Fruit fly (Drosophila melanogaster): Measurements from ENCODE around the gene GC.
A peak's percentile ranks its signal among the peaks of the same experiment; 100 is the strongest.

The GC gene

DNA sequence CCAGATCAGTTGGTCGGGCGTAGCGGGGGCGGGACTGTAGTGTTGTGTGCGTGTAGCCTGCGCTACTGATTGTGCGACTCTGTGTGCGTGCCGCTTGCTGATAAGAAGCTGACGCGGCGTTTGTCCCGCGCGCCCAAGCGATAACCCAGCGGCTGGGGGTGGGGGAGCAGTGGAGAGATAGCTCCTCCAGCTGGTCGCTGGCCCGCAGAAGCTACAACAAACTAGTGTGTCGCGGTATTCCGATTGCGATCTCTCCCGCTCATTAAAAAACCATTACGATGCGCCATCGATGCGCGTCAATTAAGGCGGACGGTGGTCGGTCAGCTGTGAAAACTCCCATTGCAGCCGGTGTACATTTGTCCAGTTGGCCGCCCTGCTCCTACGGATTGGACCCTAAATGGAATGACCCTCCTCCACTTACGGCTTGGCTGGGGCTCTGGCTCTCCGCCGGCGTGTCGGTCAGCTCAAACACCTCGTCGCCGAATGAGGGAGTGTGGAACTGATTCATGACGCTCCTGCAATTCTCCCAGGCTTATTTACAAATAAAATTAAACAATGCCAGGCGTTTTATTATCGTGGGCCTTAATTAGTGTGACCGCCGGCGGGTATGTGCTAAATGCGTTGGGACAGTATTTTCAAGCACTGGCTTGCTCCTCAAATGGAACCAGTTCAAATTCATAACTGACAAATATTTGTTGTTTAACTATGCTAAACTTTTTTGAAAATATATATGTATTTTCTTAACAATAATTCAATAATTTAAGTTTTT lies 26.9 kb downstream of the GC start, which contains the start of gene CG12104:
TSS of gene CG12104 (minus strand) at position 611 of the 769 bp plus-strand sequence.
- no peak for TF ChIP-seq CG17801 (GFP tag; optimal IDR thresholded peaks at IDR 0.05; ENCODE audit: partially characterized antibody)

DNA sequence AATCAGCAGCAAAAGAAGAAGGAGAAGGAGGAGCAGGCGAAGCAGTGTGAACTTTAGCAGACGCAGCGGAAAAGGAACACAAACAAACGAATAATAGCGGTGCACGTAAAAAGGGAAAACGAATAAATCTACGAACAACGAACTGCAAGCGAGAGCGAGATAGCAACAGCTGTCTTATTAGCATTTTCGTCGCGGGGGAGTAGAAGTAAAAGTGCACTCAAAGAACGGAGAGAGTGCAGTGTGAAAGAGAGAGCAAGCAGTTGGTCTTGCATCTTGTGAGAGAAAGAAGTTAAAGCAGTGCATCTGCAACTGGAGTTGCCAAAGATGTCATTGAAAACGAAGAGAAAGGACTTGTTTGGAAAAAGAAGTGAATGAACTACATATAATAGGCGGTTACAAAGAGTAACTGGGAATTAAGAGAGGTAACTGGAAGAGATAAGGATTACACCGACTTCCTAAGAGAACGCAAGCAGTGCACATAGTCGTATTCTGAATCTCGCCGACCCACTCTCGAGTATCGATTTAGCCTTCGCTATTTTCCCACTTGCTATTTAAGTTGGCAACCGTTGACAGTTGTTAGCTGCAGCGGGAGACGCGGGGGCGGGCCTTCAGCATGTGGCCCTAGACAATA lies 36.2 kb downstream of the GC start:
- peak; percentile 40 for TF ChIP-seq CG17801 (GFP tag; optimal IDR thresholded peaks at IDR 0.05; ENCODE audit: partially characterized antibody)

DNA sequence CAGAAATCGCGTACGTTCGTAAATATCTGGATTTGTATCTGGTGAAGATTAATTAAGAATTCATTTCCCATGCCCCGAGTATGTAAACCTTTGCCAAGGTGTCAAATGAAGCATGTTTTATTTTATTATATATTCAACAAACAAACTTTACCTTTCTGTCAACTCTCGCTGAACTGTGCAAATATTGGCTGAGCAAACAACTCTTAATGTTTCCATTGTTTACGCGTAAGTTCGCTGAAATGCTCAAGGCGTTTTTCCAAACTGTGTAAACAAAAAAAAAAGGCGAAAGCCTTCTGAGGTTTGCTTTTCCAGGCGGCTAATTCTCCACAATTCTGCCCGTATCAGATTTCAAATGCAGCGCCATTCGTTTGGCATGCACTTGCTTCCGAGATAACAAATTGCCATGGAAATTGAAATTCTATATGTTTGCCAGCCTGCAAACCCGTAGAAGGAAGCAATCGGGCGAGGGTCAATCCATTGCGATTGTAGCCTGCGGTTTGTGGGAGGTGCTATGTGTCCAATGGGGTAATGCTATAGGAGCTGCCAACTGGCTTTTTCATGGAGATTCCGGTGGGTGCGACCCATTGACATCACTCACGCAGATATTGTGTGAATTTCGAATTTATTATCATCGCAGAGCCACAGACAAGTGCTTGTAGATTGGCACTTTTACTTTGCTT lies 37.3 kb downstream of the GC start:
- no peak for TF ChIP-seq CG17801 (GFP tag; optimal IDR thresholded peaks at IDR 0.05; ENCODE audit: partially characterized antibody)

DNA sequence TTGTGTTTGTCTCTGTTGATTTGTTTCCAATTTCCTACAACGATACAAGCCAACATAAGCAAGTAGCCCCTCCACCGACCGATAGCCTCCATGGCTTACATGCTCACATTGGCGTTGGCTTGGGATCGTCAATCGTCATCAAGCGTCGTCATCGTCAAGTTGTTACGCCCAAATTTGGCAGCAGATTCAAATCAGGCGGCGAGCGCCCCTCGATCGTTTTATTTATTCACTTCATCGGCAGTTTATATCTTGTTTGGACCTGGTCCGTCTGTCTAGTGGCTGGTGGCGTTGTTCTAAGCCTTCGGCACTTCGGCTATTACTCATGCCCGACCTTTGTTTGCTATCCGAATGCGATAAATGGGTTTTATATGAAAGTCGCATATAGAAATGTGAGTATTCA lies 38.9 kb downstream of the GC start:
- no peak for TF ChIP-seq CG17801 (GFP tag; optimal IDR thresholded peaks at IDR 0.05; ENCODE audit: partially characterized antibody)

DNA sequence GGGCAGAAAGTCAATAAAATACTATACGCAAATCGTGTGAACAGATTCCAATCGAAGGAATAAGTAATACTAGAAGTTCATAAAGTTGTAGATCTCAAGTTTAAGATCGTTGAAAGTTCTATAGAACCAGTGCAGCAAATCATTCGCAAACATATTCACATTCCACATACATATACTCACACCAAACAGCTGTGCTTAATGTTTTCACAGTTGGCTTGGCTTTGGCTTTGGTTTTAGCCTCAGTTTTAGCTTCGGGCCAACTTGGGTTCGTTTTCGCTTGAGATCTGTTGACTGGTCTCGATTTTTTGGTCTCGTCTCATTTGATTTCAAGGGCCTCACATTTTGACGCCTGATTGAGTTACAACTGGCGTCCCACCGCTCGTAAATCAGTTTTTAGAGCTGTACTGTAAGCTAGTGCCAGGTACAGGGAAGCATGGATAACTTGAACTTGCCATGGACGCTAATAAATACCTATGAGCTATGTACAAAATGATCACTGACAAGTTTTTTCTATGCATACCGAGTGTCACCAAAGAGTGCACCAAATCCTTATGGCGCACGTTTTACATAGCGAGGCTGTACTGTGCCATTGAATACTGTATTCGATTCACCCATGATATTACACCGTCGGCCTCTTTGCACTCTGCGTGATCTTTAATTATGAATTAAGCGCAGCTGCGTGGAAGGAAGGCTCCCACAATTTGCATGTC lies 41.8 kb downstream of the GC start:
- TF ChIP-seq CG17801 (GFP tag; optimal IDR thresholded peaks at IDR 0.05; ENCODE audit: partially characterized antibody) = peak; percentile 80

DNA sequence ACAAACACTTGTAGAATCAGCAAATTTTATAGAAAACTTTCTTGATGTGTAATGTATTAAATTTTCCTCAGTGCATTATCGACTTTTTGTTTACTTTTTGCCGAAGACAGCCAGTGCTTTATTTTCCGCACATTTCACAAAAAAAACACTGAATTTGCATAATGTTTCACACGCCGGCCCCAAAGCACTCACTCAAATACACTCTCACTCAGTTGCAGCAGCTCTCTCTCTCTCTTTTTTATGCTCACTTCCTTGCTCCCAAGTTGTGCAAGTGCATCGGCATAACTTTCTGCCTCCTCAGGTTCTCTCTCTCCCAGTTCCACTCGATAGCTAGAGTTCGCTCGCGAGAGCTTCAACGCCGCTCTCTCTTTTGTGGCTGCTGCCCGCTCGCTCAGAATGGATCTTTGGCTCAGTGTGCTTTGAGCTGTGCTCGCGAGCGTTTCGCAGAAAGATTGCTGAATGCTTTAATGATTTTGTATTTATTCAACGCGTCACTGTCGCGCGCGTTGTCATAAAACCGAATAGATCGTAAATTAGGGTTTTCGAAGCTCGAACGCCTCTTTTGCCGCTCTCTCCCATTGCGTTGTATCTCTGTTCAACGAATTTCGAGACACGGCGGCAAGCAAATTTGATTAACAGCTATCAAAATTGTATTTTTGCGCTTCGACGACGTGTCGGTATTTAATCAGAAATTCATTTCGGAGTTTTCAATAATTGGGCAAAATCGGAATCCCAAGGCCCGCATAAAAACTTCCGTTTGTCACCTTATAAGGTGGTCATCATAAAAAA lies 42.6 kb downstream of the GC start:
- TF ChIP-seq CG17801 (GFP tag; optimal IDR thresholded peaks at IDR 0.05; ENCODE audit: partially characterized antibody) = peak; percentile 67

DNA sequence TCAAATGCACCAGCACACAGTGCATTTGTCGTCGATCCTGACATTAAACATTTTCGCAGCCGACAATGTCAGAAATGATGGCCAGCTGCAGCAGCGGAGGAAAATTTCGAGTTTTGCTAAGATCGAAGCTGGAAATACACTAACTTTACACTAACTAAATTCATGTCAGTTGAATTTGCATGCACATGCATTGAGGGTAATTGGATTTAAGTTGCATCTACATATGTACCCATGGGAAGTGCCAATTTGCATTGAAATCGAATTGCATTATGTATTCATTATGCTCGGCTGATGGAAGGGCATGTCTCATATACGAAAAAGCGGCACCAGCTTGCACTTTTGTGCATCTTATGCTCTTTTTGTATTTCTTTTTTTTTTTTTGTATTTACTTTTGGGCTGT lies 44.3 kb downstream of the GC start:
- peak; percentile 85 for TF ChIP-seq CG17801 (GFP tag; optimal IDR thresholded peaks at IDR 0.05; ENCODE audit: partially characterized antibody)

DNA sequence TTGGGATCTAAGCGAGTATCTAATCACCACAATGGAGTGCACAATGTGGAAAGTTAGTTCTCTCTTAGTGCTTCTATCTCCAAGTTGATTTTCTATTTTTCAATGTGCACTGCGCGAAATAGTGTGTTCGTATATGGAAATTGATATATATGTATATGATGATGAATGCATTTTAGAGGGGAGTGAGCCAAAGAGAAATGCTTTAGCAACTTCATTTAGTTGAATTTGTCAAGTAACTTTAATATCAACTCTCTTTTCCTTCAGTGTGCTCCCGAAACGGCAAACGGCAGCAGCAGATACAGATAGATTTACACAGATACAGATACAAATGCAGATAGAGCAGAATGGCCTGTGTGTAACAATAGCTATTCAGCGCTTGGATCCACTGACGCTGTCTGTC lies 45.1 kb downstream of the GC start:
- no peak for TF ChIP-seq CG17801 (GFP tag; optimal IDR thresholded peaks at IDR 0.05; ENCODE audit: partially characterized antibody)

DNA sequence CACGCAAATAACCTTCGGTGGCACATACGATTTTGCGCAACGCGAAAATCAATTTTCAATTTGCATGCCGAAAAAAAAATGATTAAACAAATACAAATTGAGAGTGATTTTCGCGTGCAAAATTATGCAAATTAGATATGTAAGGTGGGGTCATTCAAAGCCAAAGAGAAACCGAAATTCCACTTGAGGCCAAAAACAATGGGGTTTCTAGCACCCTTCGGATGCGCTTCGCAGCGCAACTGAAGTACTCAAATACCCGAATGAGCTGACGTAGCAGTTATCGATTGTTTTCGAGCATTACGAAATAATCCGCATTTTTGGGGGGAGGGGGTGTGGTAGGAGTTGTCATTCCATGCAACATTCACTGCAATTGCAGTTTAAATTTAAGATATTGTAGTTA lies 48.3 kb downstream of the GC start:
- no peak for TF ChIP-seq CG17801 (GFP tag; optimal IDR thresholded peaks at IDR 0.05; ENCODE audit: partially characterized antibody)

DNA sequence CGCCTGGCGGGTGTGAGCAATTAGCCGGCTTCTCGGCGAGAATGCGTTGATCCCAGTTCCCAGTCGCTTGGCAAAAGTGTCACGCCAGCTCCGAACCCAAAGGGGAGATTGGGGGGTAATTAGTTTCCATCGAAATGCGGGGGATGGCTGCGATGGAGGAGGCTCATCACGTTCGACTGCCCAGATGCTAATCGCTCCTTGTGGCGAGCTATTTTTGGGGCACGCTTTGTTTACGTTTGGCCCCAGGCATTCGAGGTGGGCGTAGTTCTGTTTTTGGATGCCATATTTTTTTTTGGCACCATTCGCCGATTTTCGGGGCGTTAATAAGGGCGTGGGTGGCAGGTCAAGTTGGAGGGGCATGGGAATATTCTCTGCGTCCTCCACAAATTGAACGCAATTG lies 48.9 kb downstream of the GC start:
- TF ChIP-seq CG17801 (GFP tag; optimal IDR thresholded peaks at IDR 0.05; ENCODE audit: partially characterized antibody) = no peak

DNA sequence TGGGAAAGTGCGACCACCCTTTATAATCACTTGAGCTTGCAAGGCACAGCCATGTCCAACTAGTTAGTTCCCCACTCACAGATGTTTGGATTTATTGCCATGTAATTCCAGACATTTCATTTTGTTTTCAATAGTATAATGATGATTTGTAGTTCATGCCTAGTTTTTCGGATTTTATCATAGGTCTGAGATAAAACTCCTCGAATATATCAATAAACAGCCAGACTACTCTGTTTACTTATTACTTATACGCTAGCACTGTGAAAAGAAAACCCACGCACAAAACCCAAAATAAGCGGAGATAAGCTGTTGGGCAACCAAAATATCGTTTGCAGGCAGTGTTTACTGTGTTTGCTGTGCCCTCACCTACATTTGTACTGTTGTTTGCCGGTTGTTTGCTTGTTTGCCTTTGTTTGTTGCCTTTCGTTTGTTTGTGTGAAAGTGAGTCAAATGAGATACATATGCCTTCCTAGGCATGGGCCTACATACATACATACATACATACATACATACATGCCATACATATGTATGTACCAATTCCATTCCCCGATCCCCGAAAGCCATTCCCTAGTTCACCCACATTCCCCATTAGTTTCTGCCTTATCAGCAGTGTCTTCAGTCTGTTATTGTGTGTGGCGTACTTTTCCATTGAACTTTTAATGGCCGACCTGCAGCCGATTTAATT lies 49.8 kb downstream of the GC start:
- no peak for TF ChIP-seq CG17801 (GFP tag; optimal IDR thresholded peaks at IDR 0.05; ENCODE audit: partially characterized antibody)

DNA sequence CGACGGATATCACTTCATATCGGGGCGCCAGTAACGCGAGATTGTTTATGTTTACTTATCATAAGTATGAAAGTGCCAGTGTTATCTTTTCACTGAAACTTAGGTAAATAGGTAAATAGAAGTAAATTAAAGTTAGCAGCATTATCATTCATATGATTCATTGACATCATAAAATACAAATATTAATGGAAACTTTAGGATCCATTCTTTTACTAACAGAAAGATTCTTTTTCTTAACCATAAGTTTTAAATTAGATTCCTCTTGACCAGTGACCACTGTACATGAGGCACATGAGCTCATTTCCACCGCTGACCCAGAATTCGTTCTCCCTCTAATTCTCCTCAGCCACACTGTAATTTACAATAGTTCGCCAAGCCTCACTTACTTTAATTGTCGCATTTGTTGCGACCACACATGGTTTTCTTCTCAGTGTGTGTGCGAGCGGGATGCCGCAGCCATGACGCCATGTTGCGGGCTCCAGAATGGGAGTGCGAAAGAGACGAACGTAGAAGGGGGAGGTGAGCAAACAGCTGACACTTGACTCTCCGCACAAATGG lies 50.6 kb downstream of the GC start:
- TF ChIP-seq CG17801 (GFP tag; optimal IDR thresholded peaks at IDR 0.05; ENCODE audit: partially characterized antibody) = no peak

DNA sequence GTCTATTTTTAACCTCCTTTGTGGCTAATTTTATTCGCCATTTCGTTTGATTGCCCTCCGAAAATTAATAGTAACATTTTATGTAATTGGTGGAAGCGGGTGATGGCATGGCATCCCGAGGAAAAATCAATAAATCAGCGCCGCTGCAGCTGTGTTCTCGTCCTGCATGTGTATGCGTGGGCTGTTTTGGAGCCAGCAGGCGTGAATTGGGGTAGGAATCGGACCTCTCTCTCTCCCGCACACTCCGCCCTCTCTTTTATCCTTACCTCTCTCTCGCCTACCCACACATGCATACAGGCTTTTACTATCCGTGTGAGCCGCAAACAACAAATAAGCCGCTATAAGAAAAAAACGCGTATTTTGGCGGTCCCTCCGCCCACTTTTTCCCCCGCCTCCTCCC lies 51.8 kb downstream of the GC start:
- no peak for TF ChIP-seq CG17801 (GFP tag; optimal IDR thresholded peaks at IDR 0.05; ENCODE audit: partially characterized antibody)

All from ovary, adult (tissue).